Fruit fly (Drosophila melanogaster): ENCODE measurements around the gene CG5577.
A peak's percentile ranks its signal among the peaks of the same experiment; 100 is the strongest.
"Not testable (repeated sequence)": the region's sequence is repeated elsewhere in the genome, so short reads cannot be mapped to it uniquely, and the experiment has no call there.

The CG5577 gene

dm6 chr3L:17841085-17841606, at the start of gene CG5577:
Gene CG5577, minus strand, starts transcription at chr3L:17841427.
- TF ChIP-seq noc (tag; optimal IDR thresholded peaks at IDR 0.05), result peak; percentile 60

dm6 chr3L:17887393-17887792, 46.2 kb upstream of the CG5577 start, which contains the start of gene CG7402:
Gene CG7402, plus strand, starts transcription at chr3L:17887705.
- TF ChIP-seq noc (tag; optimal IDR thresholded peaks at IDR 0.05), result no peak

dm6 chr3L:17886545-17886944, 45.3 kb upstream of the CG5577 start, which contains the start of gene CG16775:
Gene CG16775, minus strand, starts transcription at chr3L:17886645.
- no peak for TF ChIP-seq noc (tag; optimal IDR thresholded peaks at IDR 0.05)

- TF ChIP-seq noc (tag; optimal IDR thresholded peaks at IDR 0.05), result no peak
Observed at dm6 chr3L:17884276-17884675, 43.0 kb upstream of the CG5577 start, which contains the start of gene CG5506. Gene CG5506, minus strand, starts transcription at chr3L:17884376.

dm6 chr3L:17878781-17879360, 37.6 kb upstream of the CG5577 start, which contains the start of gene CG7408:
Gene CG7408, plus strand, starts transcription at chr3L:17879096.
- no peak for TF ChIP-seq noc (tag; optimal IDR thresholded peaks at IDR 0.05)

dm6 chr3L:17858174-17858573, 16.9 kb upstream of the CG5577 start, which contains the start of gene CG34002:
Gene CG34002, plus strand, starts transcription at chr3L:17858474.
- TF ChIP-seq noc (tag; optimal IDR thresholded peaks at IDR 0.05), result not testable (repeated sequence)

dm6 chr3L:17856655-17857479, 15.6 kb upstream of the CG5577 start, which contains the start of gene CG5535:
Gene CG5535, minus strand, starts transcription at chr3L:17856794.
- peak; percentile 94 for TF ChIP-seq noc (tag; optimal IDR thresholded peaks at IDR 0.05)

- no peak for TF ChIP-seq noc (tag; optimal IDR thresholded peaks at IDR 0.05)
Observed at dm6 chr3L:17849517-17849916, 8.3 kb upstream of the CG5577 start, which contains the start of gene TrpRS-m. Gene TrpRS-m, plus strand, starts transcription at chr3L:17849727.

- no peak for TF ChIP-seq noc (tag; optimal IDR thresholded peaks at IDR 0.05)
Observed at dm6 chr3L:17846982-17847355, 5.7 kb upstream of the CG5577 start.

dm6 chr3L:17846169-17846981, 5.1 kb upstream of the CG5577 start, which contains the start of the genes MED19 and CG7430:
Gene MED19, minus strand, starts transcription at chr3L:17846501.
Gene CG7430, plus strand, starts transcription at chr3L:17846916.
- TF ChIP-seq noc (tag; optimal IDR thresholded peaks at IDR 0.05), result peak; percentile 68

- TF ChIP-seq noc (tag; optimal IDR thresholded peaks at IDR 0.05), result no peak
Observed at dm6 chr3L:17842892-17843703, 1.9 kb upstream of the CG5577 start, which contains the start of gene CG5567. Gene CG5567, minus strand, starts transcription at chr3L:17843544.

dm6 chr3L:17835074-17835473, 6.2 kb downstream of the CG5577 start, which contains the start of gene CG32189:
Gene CG32189, minus strand, starts transcription at chr3L:17835174.
- TF ChIP-seq noc (tag; optimal IDR thresholded peaks at IDR 0.05), result no peak

dm6 chr3L:17833525-17833924, 7.7 kb downstream of the CG5577 start, which contains the start of gene CG32188:
Gene CG32188, minus strand, starts transcription at chr3L:17833625.
- TF ChIP-seq noc (tag; optimal IDR thresholded peaks at IDR 0.05), result no peak

- no peak for TF ChIP-seq noc (tag; optimal IDR thresholded peaks at IDR 0.05)
Observed at dm6 chr3L:17822784-17823383, 18.3 kb downstream of the CG5577 start, which contains the start of the genes Ir75c and Grd. Gene Ir75c, minus strand, starts transcription at chr3L:17822834. Gene Grd, plus strand, starts transcription at chr3L:17823333.

Measured in whole organism, larva.